Fruit fly (Drosophila melanogaster) whole organism, embryonic: Measurements from ENCODE around the gene Lsp2.

Source experiments
- Abd-B ChIP-seq: fragments of 200-800 bp; sonication (Bioruptor generic); optimal IDR thresholded peaks from 2 replicates; lab custom pipeline; 2018; ENCODE audit warnings: missing biosample characterization, mild to moderate bottlenecking, missing genetic modification characterization, moderate library complexity
- Antp ChIP-seq: fragments of 200-800 bp; sonication (Bioruptor generic); optimal IDR thresholded peaks from 3 replicates; lab custom pipeline; 2016; ENCODE audit warnings: missing biosample characterization, missing genetic modification characterization
- Atf3 ChIP-seq: fragments of 200-800 bp; sonication (Bioruptor generic); optimal IDR thresholded peaks from 3 replicates; lab custom pipeline; 2016; ENCODE audit warnings: missing biosample characterization, missing genetic modification characterization
- BtbVII ChIP-seq: fragments of 200-800 bp; sonication (Bioruptor generic); optimal IDR thresholded peaks from 3 replicates; lab custom pipeline; 2017; ENCODE audit warnings: missing biosample characterization, mild to moderate bottlenecking, missing genetic modification characterization
- CG10543 ChIP-seq: fragments of 200-800 bp; sonication (Bioruptor generic); optimal IDR thresholded peaks from 3 replicates; lab custom pipeline; 2017; ENCODE audit warnings: missing biosample characterization, mild to moderate bottlenecking, missing genetic modification characterization, moderate library complexity
- CG11696 ChIP-seq: fragments of 200-800 bp; sonication (Bioruptor generic); IDR thresholded peaks from 2 replicates; pipeline ENCODE4 v1.3.6; 2022; ENCODE audit warnings: missing biosample characterization, missing genetic modification characterization
- CG12219 ChIP-seq: fragments of 200-800 bp; sonication (Bioruptor generic); optimal IDR thresholded peaks from 3 replicates; lab custom pipeline; 2018; ENCODE audit warnings: missing biosample characterization, mild to moderate bottlenecking, missing genetic modification characterization
- CG12299 ChIP-seq: fragments of 200-800 bp; sonication (Bioruptor generic); optimal IDR thresholded peaks from 2 replicates; lab custom pipeline; 2018; ENCODE audit warnings: missing biosample characterization, mild to moderate bottlenecking, missing genetic modification characterization
- CG14710 ChIP-seq: fragments of 200-800 bp; sonication (Bioruptor generic); optimal IDR thresholded peaks from 3 replicates; lab custom pipeline; 2019; ENCODE audit warnings: missing biosample characterization, mild to moderate bottlenecking, missing genetic modification characterization, moderate library complexity
- CG15011 ChIP-seq: fragments of 200-800 bp; sonication (Bioruptor generic); optimal IDR thresholded peaks from 3 replicates; lab custom pipeline; 2018; ENCODE audit warnings: missing biosample characterization, mild to moderate bottlenecking, missing genetic modification characterization
- CG1603 ChIP-seq: fragments of 200-800 bp; sonication (Bioruptor generic); optimal IDR thresholded peaks from 2 replicates; lab custom pipeline; 2019; ENCODE audit warnings: missing biosample characterization, mild to moderate bottlenecking, missing genetic modification characterization, moderate library complexity
- CG17361 ChIP-seq: fragments of 200-800 bp; sonication (Bioruptor generic); IDR thresholded peaks from 3 replicates; pipeline ENCODE4 v1.3.6; 2022; ENCODE audit warnings: missing biosample characterization, missing genetic modification characterization
- CG17385 ChIP-seq: fragments of 200-800 bp; sonication (Bioruptor generic); optimal IDR thresholded peaks from 3 replicates; lab custom pipeline; 2018; ENCODE audit warnings: missing biosample characterization, mild to moderate bottlenecking, missing genetic modification characterization
- CG2120 ChIP-seq: fragments of 200-800 bp; sonication (Bioruptor generic); optimal IDR thresholded peaks from 3 replicates; lab custom pipeline; 2016; ENCODE audit warnings: missing biosample characterization, missing genetic modification characterization
- CG31365 ChIP-seq: fragments of 200-800 bp; sonication (Bioruptor generic); optimal IDR thresholded peaks from 2 replicates; lab custom pipeline; 2018; ENCODE audit warnings: missing biosample characterization, mild to moderate bottlenecking, missing genetic modification characterization
- CG31388 ChIP-seq: fragments of 200-800 bp; sonication (Bioruptor generic); optimal IDR thresholded peaks from 2 replicates; lab custom pipeline; 2016; ENCODE audit warnings: missing biosample characterization, missing genetic modification characterization
- CG42726 ChIP-seq: fragments of 200-800 bp; sonication (Bioruptor generic); IDR thresholded peaks from 2 replicates; pipeline ENCODE4 v1.3.6; 2022; ENCODE audit warnings: missing biosample characterization, missing genetic modification characterization; ENCODE audit not compliant: partially characterized antibody
- CG8478 ChIP-seq: fragments of >200 bp; optimal IDR thresholded peaks from 2 replicates; lab custom pipeline; 2018
- Dp ChIP-seq: fragments of 200-800 bp; sonication (Bioruptor generic); optimal IDR thresholded peaks from 2 replicates; lab custom pipeline; 2018; ENCODE audit warnings: missing biosample characterization, mild to moderate bottlenecking, missing genetic modification characterization, moderate library complexity
- GATAe ChIP-seq: fragments of 200-800 bp; sonication (Bioruptor generic); conservative IDR thresholded peaks from 2 replicates; pipeline ENCODE4 v1.3.6; 2022; ENCODE audit warnings: missing biosample characterization, missing genetic modification characterization
- HLHmδ ChIP-seq: fragments of 200-800 bp; sonication (Bioruptor generic); optimal IDR thresholded peaks from 2 replicates; lab custom pipeline; 2018; ENCODE audit warnings: missing biosample characterization, mild to moderate bottlenecking, missing genetic modification characterization, moderate library complexity
- Hsf ChIP-seq: fragments of 200-800 bp; sonication (Bioruptor generic); optimal IDR thresholded peaks from 3 replicates; lab custom pipeline; 2016; ENCODE audit warnings: missing biosample characterization, missing genetic modification characterization
- Med ChIP-seq: fragments of 200-800 bp; sonication (Bioruptor generic); peaks from one replicate; lab custom pipeline; 2016; ENCODE audit warnings: missing biosample characterization, missing genetic modification characterization, mild to moderate bottlenecking, inconsistent platforms, moderate library complexity
- NFAT ChIP-seq: fragments of 200-800 bp; sonication (Bioruptor generic); IDR thresholded peaks from 2 replicates; pipeline ENCODE4 v1.3.6; 2022; ENCODE audit warnings: missing biosample characterization, missing genetic modification characterization
- Neu2 ChIP-seq: fragments of 200-800 bp; sonication (Bioruptor generic); optimal IDR thresholded peaks from 3 replicates; lab custom pipeline; 2016; ENCODE audit warnings: missing biosample characterization, missing genetic modification characterization, borderline replicate concordance
- Nf-YB ChIP-seq: fragments of 200-800 bp; sonication (Bioruptor generic); optimal IDR thresholded peaks from 3 replicates; lab custom pipeline; 2019; ENCODE audit warnings: missing biosample characterization, mild to moderate bottlenecking, missing genetic modification characterization, moderate library complexity
- Pdp1 ChIP-seq, 2 experiments: fragments of 200-800 bp; sonication (Bioruptor generic); optimal IDR thresholded peaks; 3 replicates each; lab custom pipeline; 2016; ENCODE audit warnings: missing biosample characterization in 2 of 2, missing genetic modification characterization in 2 of 2, mild to moderate bottlenecking in 1 of 2, moderate library complexity in 1 of 2
- Ptx1 ChIP-seq: fragments of 200-800 bp; sonication (Bioruptor generic); IDR thresholded peaks from 2 replicates; pipeline ENCODE4 v1.3.6; 2022; ENCODE audit warnings: missing biosample characterization, missing genetic modification characterization
- Trl ChIP-seq, 3 experiments: fragments of >200 bp in 2 of 3; fragments of 200-800 bp in 1 of 3; sonication (Bioruptor generic) in 1 of 3; optimal IDR thresholded peaks; 2 replicates in 1 of 3; 3 replicates in 2 of 3; lab custom pipeline; 2016 to 2017; ENCODE audit warnings: missing biosample characterization in 1 of 3, missing genetic modification characterization in 1 of 3
- Vsx1 ChIP-seq: fragments of 200-800 bp; sonication (Bioruptor generic); optimal IDR thresholded peaks from 2 replicates; lab custom pipeline; 2017; ENCODE audit warnings: missing biosample characterization, mild to moderate bottlenecking, missing genetic modification characterization, missing genetic modification reagents
- Xrp1 ChIP-seq: fragments of 200-800 bp; sonication (Bioruptor generic); IDR thresholded peaks from 2 replicates; pipeline ENCODE4 v1.3.6; 2022; ENCODE audit warnings: missing biosample characterization, missing genetic modification characterization
- ac ChIP-seq: fragments of 200-800 bp; sonication (Bioruptor generic); optimal IDR thresholded peaks from 3 replicates; lab custom pipeline; 2017; ENCODE audit warnings: missing biosample characterization, mild to moderate bottlenecking, missing genetic modification characterization
- amos ChIP-seq: fragments of 200-800 bp; sonication (Bioruptor generic); IDR thresholded peaks from 2 replicates; pipeline ENCODE4 v1.3.6; 2022; ENCODE audit warnings: missing biosample characterization, missing genetic modification characterization; ENCODE audit not compliant: partially characterized antibody
- bsh ChIP-seq, 2 experiments: fragments of 200-800 bp; sonication (Bioruptor generic); optimal IDR thresholded peaks; 2 replicates each; lab custom pipeline; 2017 to 2018; ENCODE audit warnings: mild to moderate bottlenecking in 2 of 2, missing biosample characterization in 2 of 2, missing genetic modification characterization in 2 of 2, moderate library complexity in 1 of 2
- cato ChIP-seq: fragments of 200-800 bp; sonication (Bioruptor generic); optimal IDR thresholded peaks from 2 replicates; lab custom pipeline; 2016; ENCODE audit warnings: missing biosample characterization, missing genetic modification characterization, borderline replicate concordance
- caup ChIP-seq: fragments of 200-800 bp; sonication (Bioruptor generic); optimal IDR thresholded peaks from 3 replicates; lab custom pipeline; 2017; ENCODE audit warnings: missing biosample characterization, mild to moderate bottlenecking, missing genetic modification characterization, moderate library complexity; ENCODE audit not compliant: severe bottlenecking
- chif ChIP-seq, 2 experiments: fragments of 200-800 bp; sonication (Bioruptor generic); optimal IDR thresholded peaks; 3 replicates each; lab custom pipeline; 2016; ENCODE audit warnings: missing biosample characterization in 2 of 2, missing genetic modification characterization in 2 of 2
- chn ChIP-seq: fragments of 200-800 bp; sonication (Bioruptor generic); optimal IDR thresholded peaks from 2 replicates; lab custom pipeline; 2016; ENCODE audit warnings: missing biosample characterization, missing genetic modification characterization
- jigr1 ChIP-seq: fragments of 200-800 bp; sonication (Bioruptor generic); IDR thresholded peaks from 3 replicates; pipeline ENCODE4 v1.3.6; 2022; ENCODE audit warnings: missing biosample characterization, missing genetic modification characterization
- pita ChIP-seq: fragments of 200-800 bp; sonication (Bioruptor generic); optimal IDR thresholded peaks from 2 replicates; lab custom pipeline; 2017; ENCODE audit warnings: missing biosample characterization, mild to moderate bottlenecking, missing genetic modification characterization
- sd ChIP-seq: fragments of 200-800 bp; sonication (Bioruptor generic); optimal IDR thresholded peaks from 3 replicates; lab custom pipeline; 2018; ENCODE audit warnings: missing biosample characterization, mild to moderate bottlenecking, missing genetic modification characterization, moderate library complexity
- sisA ChIP-seq: fragments of 200-800 bp; sonication (Bioruptor generic); IDR thresholded peaks from 2 replicates; pipeline ENCODE4 v1.3.6; 2022; ENCODE audit warnings: missing biosample characterization, missing genetic modification characterization
- slp2 ChIP-seq: fragments of 200-800 bp; sonication (Bioruptor generic); optimal IDR thresholded peaks from 2 replicates; lab custom pipeline; 2016; ENCODE audit warnings: missing biosample characterization, missing genetic modification characterization
- tin ChIP-seq: fragments of 200-800 bp; sonication (Bioruptor generic); optimal IDR thresholded peaks from 3 replicates; lab custom pipeline; 2016; ENCODE audit warnings: missing biosample characterization, missing genetic modification characterization
- tna ChIP-seq: fragments of 200-800 bp; sonication (Bioruptor generic); IDR thresholded peaks from 2 replicates; pipeline ENCODE4 v1.3.6; 2022; ENCODE audit warnings: missing biosample characterization, missing genetic modification characterization; ENCODE audit not compliant: partially characterized antibody
- tx ChIP-seq: fragments of 200-800 bp; sonication (Bioruptor generic); optimal IDR thresholded peaks from 2 replicates; lab custom pipeline; 2016; ENCODE audit warnings: missing biosample characterization, missing genetic modification characterization
- unc-4 ChIP-seq: fragments of 200-800 bp; sonication (Bioruptor generic); IDR thresholded peaks from 2 replicates; pipeline ENCODE4 v1.3.6; 2022; ENCODE audit warnings: missing biosample characterization, missing genetic modification characterization; ENCODE audit not compliant: partially characterized antibody
- zen ChIP-seq: fragments of 200-800 bp; sonication (Bioruptor generic); optimal IDR thresholded peaks from 3 replicates; lab custom pipeline; 2018; ENCODE audit warnings: missing biosample characterization, mild to moderate bottlenecking, missing genetic modification characterization, moderate library complexity
- zen2 ChIP-seq: fragments of 200-800 bp; sonication (Bioruptor generic); IDR thresholded peaks from 3 replicates; pipeline ENCODE4 v1.3.6; 2022; ENCODE audit warnings: missing biosample characterization, missing genetic modification characterization; ENCODE audit not compliant: partially characterized antibody

Gene Lsp2

dm6 chr3L:12124138-12124583 lies 5.0 kb upstream of the Lsp2 start (continued):
- peak; percentile 56 for TF ChIP-seq zen (tag; lab: Kevin White, UChicago)
- no peak for TF ChIP-seq HLHmδ
- peak; percentile 17 for TF ChIP-seq CG1603
- no peak for TF ChIP-seq chif (GFP tag; optimal IDR thresholded peaks at IDR 0.05; lab: Kevin White, UChicago)
- TF ChIP-seq sisA, result no peak
- TF ChIP-seq CG31365, result no peak
- TF ChIP-seq Nf-YB (GFP tag; lab: Kevin White, UChicago), result peak; percentile 67
- TF ChIP-seq cato (GFP tag; lab: Kevin White, UChicago), result no peak
- peak; percentile 16; the same call in 1 of the 2 replicates for TF ChIP-seq tna (GFP tag; lab: Robert Waterston, UW)
- no peak for TF ChIP-seq CG31388
- peak; percentile 2 to 4 for TF ChIP-seq bsh (GFP tag; optimal IDR thresholded peaks at IDR 0.05; lab: Kevin White, UChicago)
- TF ChIP-seq Neu2 (GFP tag; lab: Kevin White, UChicago), result no peak
- no peak for TF ChIP-seq GATAe (GFP tag; lab: Robert Waterston, UW)
- TF ChIP-seq Antp, result no peak
- TF ChIP-seq chn (GFP tag; lab: Kevin White, UChicago), result peak; percentile 76
- TF ChIP-seq CG12219 (GFP tag; lab: Kevin White, UChicago), result peak; percentile 55
- TF ChIP-seq pita, result no peak
- no peak for TF ChIP-seq CG15011
- TF ChIP-seq tx (GFP tag; lab: Kevin White, UChicago), result no peak
- TF ChIP-seq CG14710 (tag; lab: Kevin White, UChicago), result peak; percentile 9
- no peak for TF ChIP-seq BtbVII (GFP tag; lab: Kevin White, UChicago)
- no peak for TF ChIP-seq CG11696 (GFP tag; lab: Robert Waterston, UW)
- no peak for TF ChIP-seq Atf3 (GFP tag; lab: Kevin White, UChicago)
- no peak for TF ChIP-seq ac
- peak; percentile 91 for TF ChIP-seq CG8478 (lab: Kevin White, UChicago)
- TF ChIP-seq tin (GFP tag; lab: Kevin White, UChicago), result no peak
- TF ChIP-seq CG2120 (GFP tag; lab: Kevin White, UChicago), result peak; percentile 3
- peak; percentile 84 for TF ChIP-seq Med (GFP tag; lab: Kevin White, UChicago)
- TF ChIP-seq caup, result peak; percentile 60
- TF ChIP-seq Ptx1, result peak; percentile 27; the same call in 1 of the 2 replicates
- peak; percentile 40 for TF ChIP-seq Vsx1 (GFP tag; lab: Kevin White, UChicago)
- peak; percentile 36 for TF ChIP-seq CG17385 (GFP tag; lab: Kevin White, UChicago)
- no peak for TF ChIP-seq slp2 (GFP tag; lab: Kevin White, UChicago)
- TF ChIP-seq Hsf (GFP tag; lab: Kevin White, UChicago), result no peak
- no peak for TF ChIP-seq Trl (optimal IDR thresholded peaks at IDR 0.05; lab: Kevin White, UChicago)
- no peak for TF ChIP-seq Trl (GFP tag; optimal IDR thresholded peaks at IDR 0.05; lab: Kevin White, UChicago)
- peak; percentile 93 for TF ChIP-seq sd (tag; lab: Kevin White, UChicago)
- no peak for TF ChIP-seq CG17361 (GFP tag; lab: Robert Waterston, UW)
- peak; percentile 54; the same call in 1 of the 2 replicates for TF ChIP-seq NFAT (GFP tag; lab: Robert Waterston, UW)
- TF ChIP-seq jigr1 (GFP tag; lab: Robert Waterston, UW), result no peak
- TF ChIP-seq zen2, result no peak
- TF ChIP-seq amos (GFP tag; lab: Robert Waterston, UW), result peak; percentile 23; the same call in 1 of the 2 replicates
- peak; percentile 27 for TF ChIP-seq CG12299 (tag; lab: Kevin White, UChicago)
- TF ChIP-seq CG10543 (GFP tag; lab: Kevin White, UChicago), result peak; percentile 93
- TF ChIP-seq Abd-B (GFP tag; lab: Kevin White, UChicago), result peak; percentile 6
- peak; percentile 19 for TF ChIP-seq Dp (GFP tag; lab: Kevin White, UChicago)
- TF ChIP-seq unc-4 (GFP tag; lab: Robert Waterston, UW), result 0 out of 2 replicates have a peak, but pooled peaks have one; percentile 19
- no peak for TF ChIP-seq Xrp1
- TF ChIP-seq CG42726, result peak; percentile 38; the same call in 1 of the 2 replicates
- peak in 1 of 2 experiments; percentile 18 for TF ChIP-seq Pdp1 (GFP tag; optimal IDR thresholded peaks at IDR 0.05; lab: Kevin White, UChicago)
